Worm (Caenorhabditis elegans): ENCODE data around the gene oac-29.

The oac-29 gene

ce11 chrV:8651007-8651711, 15.7 kb upstream of the oac-29 start (continued):
- TF ChIP-seq duxl-1 (tag; optimal IDR thresholded peaks at IDR 0.05; ENCODE audit: poor library complexity) (no peak), pha-4 (GFP tag; IDR thresholded peaks at IDR 0.05) (peak; percentile 85; the same call in 1 of the 2 replicates), pha-4 (tag; optimal IDR thresholded peaks at IDR 0.05) (peak; percentile 23), F26F4.8 (GFP tag; conservative IDR thresholded peaks at IDR 0.05) (no peak), lsy-2 (tag; optimal IDR thresholded peaks at IDR 0.05) (peak in 1 of 2 experiments; percentile 56), cey-2 (tag; optimal IDR thresholded peaks at IDR 0.05; ENCODE audit: borderline replicate concordance, insufficient read depth) (peak; percentile 74), zag-1 (tag; optimal IDR thresholded peaks at IDR 0.05) (no peak), nhr-41 (GFP tag; IDR thresholded peaks at IDR 0.05) (peak; percentile 78; the same call in 1 of the 2 replicates), T26A8.4 (GFP tag; IDR thresholded peaks at IDR 0.05) (0 out of 2 replicates have a peak, but pooled peaks have one; percentile 35), daf-16 (GFP tag; optimal IDR thresholded peaks at IDR 0.05) (peak in 1 of 2 experiments; percentile 94), daf-16 (tag; optimal IDR thresholded peaks at IDR 0.05) (peak; percentile 99), zfp-3 (GFP tag; conservative IDR thresholded peaks at IDR 0.05) (no peak), hif-1 (tag; optimal IDR thresholded peaks at IDR 0.05) (peak in 1 of 2 experiments; percentile 37), T20F7.1 (GFP tag; optimal IDR thresholded peaks at IDR 0.05) (peak; percentile 73), nhr-28 (tag; optimal IDR thresholded peaks at IDR 0.05) (peak; percentile 77), hlh-30 (tag; optimal IDR thresholded peaks at IDR 0.05; ENCODE audit: insufficient read depth) (peak; percentile 40), fos-1 (tag; optimal IDR thresholded peaks at IDR 0.05) (no peak), nhr-6 (tag; optimal IDR thresholded peaks at IDR 0.05) (peak; percentile 22), dmd-6 (GFP tag; IDR thresholded peaks at IDR 0.05) (peak; percentile 100), ceh-20 (GFP tag; IDR thresholded peaks at IDR 0.05) (peak; percentile 78)

ce11 chrV:8650365-8650764, 14.9 kb upstream of the oac-29 start:
- TF ChIP-seq ceh-44 (GFP tag; IDR thresholded peaks at IDR 0.05) (no peak), ces-1 (GFP tag; optimal IDR thresholded peaks at IDR 0.05) (no peak), nhr-237 (tag; optimal IDR thresholded peaks at IDR 0.05) (no peak), nhr-6 (tag; optimal IDR thresholded peaks at IDR 0.05) (no peak), ceh-62 (tag; optimal IDR thresholded peaks at IDR 0.05) (no peak), Y5F2A.4 (GFP tag; optimal IDR thresholded peaks at IDR 0.05) (no peak), nhr-41 (GFP tag; IDR thresholded peaks at IDR 0.05) (no peak), spr-3 (GFP tag; optimal IDR thresholded peaks at IDR 0.05) (no peak), nhr-111 (GFP tag; optimal IDR thresholded peaks at IDR 0.05) (no peak), daf-16 (GFP tag; optimal IDR thresholded peaks at IDR 0.05) (peak in 1 of 2 experiments; percentile 73), daf-16 (tag; optimal IDR thresholded peaks at IDR 0.05) (peak; percentile 68), nhr-25 (tag; optimal IDR thresholded peaks at IDR 0.05; ENCODE audit: borderline replicate concordance, insufficient read depth) (no peak), hlh-30 (tag; optimal IDR thresholded peaks at IDR 0.05; ENCODE audit: insufficient read depth) (peak; percentile 15)

ce11 chrV:8648251-8648650, 12.8 kb upstream of the oac-29 start:
- TF ChIP-seq lin-1 (GFP tag; IDR thresholded peaks at IDR 0.05) (peak; percentile 75), mdl-1 (tag; optimal IDR thresholded peaks at IDR 0.05) (peak in 1 of 2 experiments; percentile 48), daf-16 (GFP tag; optimal IDR thresholded peaks at IDR 0.05) (no peak), daf-16 (tag; optimal IDR thresholded peaks at IDR 0.05) (peak; percentile 94), php-3 (GFP tag; IDR thresholded peaks at IDR 0.05) (no peak), madf-5 (GFP tag; IDR thresholded peaks at IDR 0.05) (no peak), mxl-3 (GFP tag; optimal IDR thresholded peaks at IDR 0.05) (peak; percentile 13), hlh-11 (tag; optimal IDR thresholded peaks at IDR 0.05) (peak; percentile 90), lin-38 (GFP tag; IDR thresholded peaks at IDR 0.05) (no peak), snpc-1.2 (GFP tag; IDR thresholded peaks at IDR 0.05) (no peak), nhr-25 (tag; optimal IDR thresholded peaks at IDR 0.05; ENCODE audit: borderline replicate concordance, insufficient read depth) (no peak), lin-39 (tag; optimal IDR thresholded peaks at IDR 0.05) (no peak), nhr-6 (tag; optimal IDR thresholded peaks at IDR 0.05) (no peak), nhr-28 (tag; optimal IDR thresholded peaks at IDR 0.05) (peak; percentile 91), lim-7 (GFP tag; IDR thresholded peaks at IDR 0.05) (no peak), D1046.2 (GFP tag; IDR thresholded peaks at IDR 0.05) (no peak), tra-1 (GFP tag; IDR thresholded peaks at IDR 0.05) (0 out of 2 replicates have a peak, but pooled peaks have one; percentile 63), ztf-11 (tag; optimal IDR thresholded peaks at IDR 0.05) (no peak), dve-1 (tag; optimal IDR thresholded peaks at IDR 0.05; ENCODE audit: insufficient read depth) (peak; percentile 82), nhr-77 (tag; optimal IDR thresholded peaks at IDR 0.05) (peak; percentile 73), dmd-6 (GFP tag; IDR thresholded peaks at IDR 0.05) (peak; percentile 90), T26A8.4 (GFP tag; IDR thresholded peaks at IDR 0.05) (no peak), pqm-1 (tag; optimal IDR thresholded peaks at IDR 0.05) (peak; percentile 98), nhr-237 (tag; optimal IDR thresholded peaks at IDR 0.05) (no peak)
